Fruit fly (Drosophila melanogaster) whole organism, embryonic: Measurements from ENCODE around the gene Dpm3.

Experiments used
- Atf-2 ChIP-seq: fragments of 200-800 bp; sonication (Bioruptor generic); optimal IDR thresholded peaks from 2 replicates; lab custom pipeline; 2016; ENCODE audit warnings: missing biosample characterization, missing genetic modification characterization
- C15 ChIP-seq: fragments of 200-800 bp; sonication (Bioruptor generic); IDR thresholded peaks from 3 replicates; pipeline ENCODE4 v1.3.6; 2022; ENCODE audit warnings: missing biosample characterization, missing genetic modification characterization
- CG10565 ChIP-seq: fragments of 200-800 bp; sonication (Bioruptor generic); optimal IDR thresholded peaks from 3 replicates; lab custom pipeline; 2016; ENCODE audit warnings: missing biosample characterization, mild to moderate bottlenecking, missing genetic modification characterization
- CG13296 ChIP-seq: fragments of 200-800 bp; sonication (Bioruptor generic); optimal IDR thresholded peaks from 3 replicates; lab custom pipeline; 2018; ENCODE audit warnings: missing biosample characterization, mild to moderate bottlenecking, missing genetic modification characterization
- CG14050 ChIP-seq: fragments of 200-800 bp; sonication (Bioruptor generic); IDR thresholded peaks from 3 replicates; pipeline ENCODE4 v1.3.6; 2022; ENCODE audit warnings: missing biosample characterization, missing genetic modification characterization
- CG15514 ChIP-seq: fragments of 200-800 bp; sonication (Bioruptor generic); optimal IDR thresholded peaks from 3 replicates; lab custom pipeline; 2017; ENCODE audit warnings: missing biosample characterization, missing genetic modification characterization, mild to moderate bottlenecking, moderate library complexity, missing genetic modification reagents
- CG17186 ChIP-seq: fragments of 200-800 bp; sonication (Bioruptor generic); optimal IDR thresholded peaks from 3 replicates; lab custom pipeline; 2017; ENCODE audit warnings: missing biosample characterization, missing genetic modification reagents, missing genetic modification characterization
- CG18262 ChIP-seq: fragments of 200-800 bp; optimal IDR thresholded peaks from 3 replicates; lab custom pipeline; 2019; ENCODE audit warnings: missing biosample characterization, mild to moderate bottlenecking, missing genetic modification characterization, moderate library complexity
- CG2678 ChIP-seq: fragments of 200-800 bp; sonication (Bioruptor generic); optimal IDR thresholded peaks from 3 replicates; lab custom pipeline; 2019; ENCODE audit warnings: missing biosample characterization, mild to moderate bottlenecking, missing genetic modification characterization, moderate library complexity
- CG30020 ChIP-seq: fragments of 200-800 bp; optimal IDR thresholded peaks from 2 replicates; lab custom pipeline; 2019; ENCODE audit warnings: missing biosample characterization, mild to moderate bottlenecking, missing genetic modification characterization, moderate library complexity
- CG30431 ChIP-seq: fragments of 200-800 bp; sonication (Bioruptor generic); optimal IDR thresholded peaks from 2 replicates; lab custom pipeline; 2017; ENCODE audit warnings: missing biosample characterization, missing genetic modification characterization
- CG31365 ChIP-seq: fragments of 200-800 bp; sonication (Bioruptor generic); optimal IDR thresholded peaks from 2 replicates; lab custom pipeline; 2018; ENCODE audit warnings: missing biosample characterization, mild to moderate bottlenecking, missing genetic modification characterization
- CG34422 ChIP-seq: fragments of 200-800 bp; sonication (Bioruptor generic); IDR thresholded peaks from 3 replicates; pipeline ENCODE4 v1.3.6; 2022; ENCODE audit warnings: missing biosample characterization, missing genetic modification characterization
- CG3838 ChIP-seq: fragments of 200-800 bp; sonication (Bioruptor generic); optimal IDR thresholded peaks from 3 replicates; lab custom pipeline; 2016; ENCODE audit warnings: missing biosample characterization, missing genetic modification characterization
- CG4617 ChIP-seq: fragments of 200-800 bp; sonication (Bioruptor generic); optimal IDR thresholded peaks from 3 replicates; lab custom pipeline; 2016; ENCODE audit warnings: missing biosample characterization, missing genetic modification characterization, borderline replicate concordance
- CG4707 ChIP-seq: fragments of 200-800 bp; sonication (Bioruptor generic); optimal IDR thresholded peaks from 2 replicates; lab custom pipeline; 2018; ENCODE audit warnings: missing biosample characterization, mild to moderate bottlenecking, missing genetic modification characterization, moderate library complexity
- CG5245 ChIP-seq: fragments of 200-800 bp; sonication (Bioruptor generic); optimal IDR thresholded peaks from 3 replicates; lab custom pipeline; 2016; ENCODE audit warnings: missing biosample characterization, missing genetic modification characterization
- CG5953 ChIP-seq: fragments of 200-800 bp; sonication (Bioruptor generic); IDR thresholded peaks from 2 replicates; pipeline ENCODE4 v1.3.6; 2022; ENCODE audit warnings: missing biosample characterization, missing genetic modification characterization
- CG6254 ChIP-seq: fragments of 200-800 bp; sonication (Bioruptor generic); optimal IDR thresholded peaks from 3 replicates; lab custom pipeline; 2017; ENCODE audit warnings: mild to moderate bottlenecking, missing biosample characterization, missing genetic modification reagents, missing genetic modification characterization
- CG6854 ChIP-seq: fragments of 200-800 bp; sonication (Bioruptor generic); optimal IDR thresholded peaks from 3 replicates; lab custom pipeline; 2017; ENCODE audit warnings: missing biosample characterization, mild to moderate bottlenecking, missing genetic modification characterization
- CG8089 ChIP-seq: fragments of 200-800 bp; sonication (Bioruptor generic); optimal IDR thresholded peaks from 3 replicates; lab custom pipeline; 2016; ENCODE audit warnings: missing biosample characterization, missing genetic modification characterization
- CG8924 ChIP-seq: fragments of 200-800 bp; optimal IDR thresholded peaks from 3 replicates; lab custom pipeline; 2019; ENCODE audit warnings: missing biosample characterization, mild to moderate bottlenecking, missing genetic modification characterization, moderate library complexity
- CG9932 ChIP-seq: fragments of 200-800 bp; sonication (Bioruptor generic); IDR thresholded peaks from 2 replicates; pipeline ENCODE4 v1.3.6; 2022; ENCODE audit warnings: missing biosample characterization, missing genetic modification characterization
- Elba2 ChIP-seq: fragments of 200-800 bp; sonication (Bioruptor generic); optimal IDR thresholded peaks from 3 replicates; lab custom pipeline; 2016; ENCODE audit warnings: missing biosample characterization, missing genetic modification characterization
- HLHmδ ChIP-seq: fragments of 200-800 bp; sonication (Bioruptor generic); optimal IDR thresholded peaks from 2 replicates; lab custom pipeline; 2018; ENCODE audit warnings: missing biosample characterization, mild to moderate bottlenecking, missing genetic modification characterization, moderate library complexity
- Hey ChIP-seq: fragments of 200-800 bp; sonication (Bioruptor generic); optimal IDR thresholded peaks from 3 replicates; lab custom pipeline; 2018; ENCODE audit warnings: missing biosample characterization, mild to moderate bottlenecking, missing genetic modification characterization
- Hr3 ChIP-seq: fragments of 200-800 bp; sonication (Bioruptor generic); optimal IDR thresholded peaks from 3 replicates; lab custom pipeline; 2016; ENCODE audit warnings: missing biosample characterization, missing genetic modification characterization
- Hsf ChIP-seq: fragments of 200-800 bp; sonication (Bioruptor generic); optimal IDR thresholded peaks from 3 replicates; lab custom pipeline; 2016; ENCODE audit warnings: missing biosample characterization, missing genetic modification characterization
- Med ChIP-seq: fragments of 200-800 bp; sonication (Bioruptor generic); peaks from one replicate; lab custom pipeline; 2016; ENCODE audit warnings: missing biosample characterization, missing genetic modification characterization, mild to moderate bottlenecking, inconsistent platforms, moderate library complexity
- NK7.1 ChIP-seq: fragments of 200-800 bp; sonication (Bioruptor generic); optimal IDR thresholded peaks from 3 replicates; lab custom pipeline; 2016; ENCODE audit warnings: missing biosample characterization, missing genetic modification characterization
- Opbp ChIP-seq: fragments of 200-800 bp; sonication (Bioruptor generic); IDR thresholded peaks from 3 replicates; pipeline ENCODE4 v1.3.6; 2022; ENCODE audit warnings: missing biosample characterization, missing genetic modification characterization; ENCODE audit not compliant: partially characterized antibody
- Ptx1 ChIP-seq: fragments of 200-800 bp; sonication (Bioruptor generic); IDR thresholded peaks from 2 replicates; pipeline ENCODE4 v1.3.6; 2022; ENCODE audit warnings: missing biosample characterization, missing genetic modification characterization
- Ravus ChIP-seq: fragments of 200-800 bp; sonication (Bioruptor generic); IDR thresholded peaks from 2 replicates; pipeline ENCODE4 v1.3.6; 2022; ENCODE audit warnings: missing biosample characterization, missing genetic modification characterization
- Spps ChIP-seq: fragments of 200-800 bp; sonication (Bioruptor generic); optimal IDR thresholded peaks from 2 replicates; lab custom pipeline; 2018; ENCODE audit warnings: missing biosample characterization, mild to moderate bottlenecking, missing genetic modification characterization
- Sry-β ChIP-seq: fragments of 200-800 bp; sonication (Bioruptor generic); optimal IDR thresholded peaks from 2 replicates; lab custom pipeline; 2018; ENCODE audit warnings: missing biosample characterization, mild to moderate bottlenecking, missing genetic modification characterization, moderate library complexity
- YL-1 ChIP-seq: fragments of 200-800 bp; sonication (Bioruptor generic); optimal IDR thresholded peaks from 3 replicates; lab custom pipeline; 2017; ENCODE audit warnings: missing biosample characterization, mild to moderate bottlenecking, missing genetic modification characterization
- al ChIP-seq: fragments of 200-800 bp; sonication (Bioruptor generic); IDR thresholded peaks from 2 replicates; pipeline ENCODE4 v1.3.6; 2022; ENCODE audit warnings: missing biosample characterization, missing genetic modification characterization
- dimm ChIP-seq: fragments of 200-800 bp; sonication (Bioruptor generic); IDR thresholded peaks from 2 replicates; pipeline ENCODE4 v1.3.6; 2022; ENCODE audit warnings: missing biosample characterization, missing genetic modification characterization
- emc ChIP-seq: fragments of 200-800 bp; sonication (Bioruptor generic); optimal IDR thresholded peaks from 2 replicates; lab custom pipeline; 2016; ENCODE audit warnings: missing biosample characterization, missing genetic modification characterization
- hbn ChIP-seq: fragments of 200-800 bp; sonication (Bioruptor generic); IDR thresholded peaks from 2 replicates; pipeline ENCODE4 v1.3.6; 2022; ENCODE audit warnings: missing biosample characterization, missing genetic modification characterization; ENCODE audit not compliant: partially characterized antibody
- nerfin-1 ChIP-seq: fragments of 200-800 bp; sonication (Bioruptor generic); optimal IDR thresholded peaks from 3 replicates; lab custom pipeline; 2019; ENCODE audit warnings: missing biosample characterization, mild to moderate bottlenecking, missing genetic modification characterization, moderate library complexity
- pan ChIP-seq, 4 experiments: fragments of >200 bp in 3 of 4; fragments of 200-800 bp in 1 of 4; sonication (Bioruptor generic) in 1 of 4; optimal IDR thresholded peaks in 3 of 4; IDR thresholded peaks in 1 of 4; 2 replicates each; pipeline versions ENCODE4 v1.3.6 to Lab custom; 2017 to 2022; ENCODE audit warnings: missing biosample characterization in 2 of 4, missing genetic modification characterization in 2 of 4, mixed read lengths in 1 of 4
- scrt ChIP-seq: fragments of 200-800 bp; sonication (Bioruptor generic); optimal IDR thresholded peaks from 2 replicates; lab custom pipeline; 2018; ENCODE audit warnings: missing biosample characterization, mild to moderate bottlenecking, missing genetic modification characterization, moderate library complexity
- sr ChIP-seq: fragments of 200-800 bp; sonication (Bioruptor generic); IDR thresholded peaks from 3 replicates; pipeline ENCODE4 v1.3.6; 2022; ENCODE audit warnings: missing biosample characterization, missing genetic modification characterization
- stwl ChIP-seq: fragments of 200-800 bp; sonication (Bioruptor generic); optimal IDR thresholded peaks from 3 replicates; lab custom pipeline; 2018; ENCODE audit warnings: missing biosample characterization, mild to moderate bottlenecking, missing genetic modification characterization, moderate library complexity
- tap ChIP-seq: fragments of 200-800 bp; optimal IDR thresholded peaks from 3 replicates; lab custom pipeline; 2019; ENCODE audit warnings: missing biosample characterization, mild to moderate bottlenecking, missing genetic modification characterization, moderate library complexity
- unpg ChIP-seq: fragments of 200-800 bp; sonication (Bioruptor generic); optimal IDR thresholded peaks from 3 replicates; lab custom pipeline; 2018; ENCODE audit warnings: missing biosample characterization, mild to moderate bottlenecking, missing genetic modification characterization, moderate library complexity
- usp ChIP-seq: fragments of >200 bp; optimal IDR thresholded peaks from 2 replicates; lab custom pipeline; 2017; ENCODE audit warnings: missing biosample characterization, missing genetic modification characterization
- wdn ChIP-seq: fragments of 200-800 bp; sonication (Bioruptor generic); IDR thresholded peaks from 2 replicates; pipeline ENCODE4 v1.3.6; 2022; ENCODE audit warnings: missing biosample characterization, missing genetic modification characterization

The Dpm3 gene

DNA sequence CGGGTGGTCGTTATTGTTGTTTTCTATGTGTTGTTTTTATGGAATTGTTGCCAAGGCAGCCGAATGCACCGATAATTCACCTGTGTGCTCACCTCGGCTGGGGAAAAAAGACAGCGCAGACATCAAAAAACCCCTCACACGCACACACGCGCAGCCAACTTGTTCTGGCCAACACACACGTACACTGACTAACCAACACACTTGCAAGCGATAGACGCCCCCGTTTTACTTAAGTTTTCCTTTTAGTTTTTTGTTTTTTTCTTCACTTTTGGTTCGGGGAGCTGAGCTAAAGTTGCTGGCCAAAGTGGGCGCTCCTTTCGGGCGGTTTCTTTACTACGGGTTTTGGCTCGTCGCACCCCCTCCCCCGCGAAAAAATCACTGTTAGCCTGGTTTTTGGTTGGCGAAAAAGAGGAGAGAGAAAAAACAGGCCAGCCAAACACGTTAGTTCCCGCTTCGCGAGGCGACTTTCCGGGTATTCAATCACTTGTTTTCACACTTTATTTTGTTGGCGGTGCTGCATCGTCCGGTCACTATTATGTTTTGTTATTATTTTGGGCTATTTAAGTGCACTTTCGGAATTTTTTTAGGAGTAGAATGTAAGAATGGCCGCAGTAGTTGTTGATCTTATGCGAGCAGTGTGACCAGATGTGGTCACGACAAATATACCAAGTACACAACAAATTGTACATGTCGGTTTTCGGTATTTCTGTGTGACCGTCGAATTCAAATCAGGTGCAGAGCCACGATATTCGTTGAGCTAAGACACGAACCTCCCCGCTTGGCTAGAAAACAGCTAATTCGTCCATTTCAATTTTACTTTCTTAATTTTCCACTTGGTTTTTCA is 31.7 kb upstream of the Dpm3 start, which contains the start of gene yrt (continued):
- no peak for TF ChIP-seq CG10565 (GFP tag; lab: Kevin White, UChicago)
- no peak for TF ChIP-seq CG8924 (tag; lab: Kevin White, UChicago)
- TF ChIP-seq CG2678 (tag; lab: Kevin White, UChicago) = no peak
- no peak for TF ChIP-seq HLHmδ
- TF ChIP-seq Elba2 (GFP tag; lab: Kevin White, UChicago) = peak; percentile 10
- no peak for TF ChIP-seq Ptx1
- peak; percentile 71 for TF ChIP-seq Sry-β (GFP tag; lab: Kevin White, UChicago)
- TF ChIP-seq Atf-2 (GFP tag; lab: Kevin White, UChicago) = no peak
- TF ChIP-seq hbn (GFP tag; lab: Robert Waterston, UW) = no peak
- TF ChIP-seq CG15514 = peak; percentile 24
- no peak for TF ChIP-seq tap
- TF ChIP-seq YL-1 = peak; percentile 12
- TF ChIP-seq CG6254 = no peak
- no peak for TF ChIP-seq unpg
- peak; percentile 55; the same call in 1 of the 3 replicates for TF ChIP-seq Opbp
- no peak for TF ChIP-seq Hsf (GFP tag; lab: Kevin White, UChicago)
- no peak for TF ChIP-seq CG3838 (GFP tag; lab: Kevin White, UChicago)
- no peak for TF ChIP-seq CG13296 (GFP tag; lab: Kevin White, UChicago)
- peak; percentile 7 for TF ChIP-seq CG30020
- no peak for TF ChIP-seq Hr3
- TF ChIP-seq nerfin-1 = peak; percentile 69
- no peak for TF ChIP-seq CG5245 (GFP tag; lab: Kevin White, UChicago)
- no peak for TF ChIP-seq CG4707 (GFP tag; lab: Kevin White, UChicago)
- TF ChIP-seq CG8089 = no peak
- TF ChIP-seq scrt (GFP tag; lab: Kevin White, UChicago) = peak; percentile 11
- peak; percentile 48 for TF ChIP-seq CG4617
- peak; percentile 68 for TF ChIP-seq stwl
- peak; percentile 5 for TF ChIP-seq CG18262 (tag; lab: Kevin White, UChicago)
- no peak for TF ChIP-seq usp (GFP tag; lab: Kevin White, UChicago)
- no peak for TF ChIP-seq wdn (GFP tag; lab: Robert Waterston, UW)
- TF ChIP-seq CG9932 (GFP tag; lab: Robert Waterston, UW) = no peak
- TF ChIP-seq CG14050 = no peak
- TF ChIP-seq CG34422 (GFP tag; lab: Robert Waterston, UW) = no peak
- TF ChIP-seq Med (GFP tag; lab: Kevin White, UChicago) = peak; percentile 76
- no peak for TF ChIP-seq pan (optimal IDR thresholded peaks at IDR 0.05; lab: Kevin White, UChicago)
- TF ChIP-seq pan (GFP tag; optimal IDR thresholded peaks at IDR 0.05 in 1 of 2, IDR thresholded peaks at IDR 0.05 in 1 of 2) = no peak
- no peak for TF ChIP-seq al (GFP tag; lab: Robert Waterston, UW)
- no peak for TF ChIP-seq Spps
- TF ChIP-seq Hey (tag; lab: Kevin White, UChicago) = no peak
- TF ChIP-seq CG31365 (tag; lab: Kevin White, UChicago) = no peak
- TF ChIP-seq CG17186 (GFP tag; lab: Kevin White, UChicago) = peak; percentile 26
- no peak for TF ChIP-seq CG6854 (GFP tag; lab: Kevin White, UChicago)
- TF ChIP-seq CG30431 = no peak
- TF ChIP-seq NK7.1 (GFP tag; lab: Kevin White, UChicago) = no peak
- no peak for TF ChIP-seq emc (GFP tag; lab: Kevin White, UChicago)
- no peak for TF ChIP-seq C15
- TF ChIP-seq CG5953 (GFP tag; lab: Robert Waterston, UW) = no peak
- no peak for TF ChIP-seq sr (GFP tag; lab: Robert Waterston, UW)
- no peak for TF ChIP-seq Ravus (GFP tag; lab: Robert Waterston, UW)
- no peak for TF ChIP-seq dimm (GFP tag; lab: Robert Waterston, UW)
